Fruit fly (Drosophila melanogaster): Measurements from ENCODE around the gene CG5895.

dm6 chr3L:16053026-16053556 lies 17.8 kb downstream of the CG5895 start:
- TF ChIP-seq Hr96 (GFP tag; optimal IDR thresholded peaks at IDR 0.05) (no peak), bab1 (GFP tag; optimal IDR thresholded peaks at IDR 0.05) (no peak), cnc (optimal IDR thresholded peaks at IDR 0.05) (no peak), cic (GFP tag; optimal IDR thresholded peaks at IDR 0.05) (no peak), CG1620 (GFP tag; optimal IDR thresholded peaks at IDR 0.05) (no peak), CG11617 (GFP tag; optimal IDR thresholded peaks at IDR 0.05) (no peak), CG14711 (tag; optimal IDR thresholded peaks at IDR 0.05) (no peak)
